Worm (Caenorhabditis elegans) whole organism, L1 larva: ENCODE data around the gene F54C9.7.

ENCODE experiments used
- C16A3.4 ChIP-seq: fragments of 150-350 bp; optimal IDR thresholded peaks from 2 replicates; lab custom pipeline; 2014; ENCODE audit warnings: missing biosample characterization, missing genetic modification characterization
- C34B4.2 ChIP-seq: sonication (generic microtip); optimal IDR thresholded peaks from 2 replicates; lab custom pipeline; 2017; ENCODE audit warnings: mild to moderate bottlenecking, missing genetic modification characterization, missing compliant biosample characterization
- Y116A8C.19 ChIP-seq: sonication (generic microtip); optimal IDR thresholded peaks from 2 replicates; lab custom pipeline; 2016; ENCODE audit warnings: missing compliant biosample characterization, missing genetic modification characterization, borderline replicate concordance
- alr-1 ChIP-seq: fragments of 200-800 bp; sonication (Bioruptor generic); optimal IDR thresholded peaks from 2 replicates; lab custom pipeline; 2018; ENCODE audit warnings: borderline replicate concordance, mild to moderate bottlenecking, missing genetic modification characterization, missing compliant biosample characterization
- blmp-1 ChIP-seq: fragments of 150-350 bp; optimal IDR thresholded peaks from 2 replicates; lab custom pipeline; 2014; ENCODE audit warnings: missing biosample characterization, missing genetic modification characterization
- ceh-8 ChIP-seq: fragments of 200-800 bp; sonication (Bioruptor generic); optimal IDR thresholded peaks from 2 replicates; lab custom pipeline; 2018; ENCODE audit warnings: mild to moderate bottlenecking, missing genetic modification characterization, moderate library complexity, missing compliant biosample characterization
- ceh-88 ChIP-seq: fragments of 200-800 bp; sonication (Bioruptor generic); IDR thresholded peaks from 2 replicates; pipeline ENCODE4 v1.3.6; 2022; ENCODE audit warnings: missing genetic modification characterization, missing compliant biosample characterization
- ces-1 ChIP-seq: fragments of 150-350 bp; optimal IDR thresholded peaks from 2 replicates; lab custom pipeline; 2014; ENCODE audit warnings: missing biosample characterization, missing genetic modification reagents, missing genetic modification characterization
- dpl-1 ChIP-seq, 3 experiments: fragments of 150-350 bp in 2 of 3; sonication (generic microtip) in 1 of 3; optimal IDR thresholded peaks; 2 replicates each; lab custom pipeline; 2014 to 2017; ENCODE audit warnings: missing biosample characterization in 3 of 3, missing genetic modification characterization in 3 of 3, missing genetic modification reagents in 3 of 3
- dsc-1 ChIP-seq: sonication (generic microtip); optimal IDR thresholded peaks from 2 replicates; lab custom pipeline; 2016; ENCODE audit warnings: mild to moderate bottlenecking, missing genetic modification characterization, missing compliant biosample characterization
- efl-1 ChIP-seq, 4 experiments: fragments of 150-350 bp; optimal IDR thresholded peaks in 3 of 4; peaks in 1 of 4; 1 replicate in 1 of 4; 2 replicates in 3 of 4; lab custom pipeline; 2014; ENCODE audit warnings: missing biosample characterization in 2 of 4, missing genetic modification characterization in 2 of 4, missing genetic modification reagents in 2 of 4
- elt-3 ChIP-seq, 6 experiments: fragments of 150-350 bp in 1 of 6; sonication (generic microtip); optimal IDR thresholded peaks; 2 replicates each; lab custom pipeline; 2017 to 2018; ENCODE audit warnings: missing biosample characterization in 6 of 6, missing genetic modification characterization in 6 of 6, inconsistent platforms in 1 of 6
- fkh-8 ChIP-seq: sonication (generic microtip); optimal IDR thresholded peaks from 2 replicates; lab custom pipeline; 2016; ENCODE audit warnings: mild to moderate bottlenecking, missing genetic modification characterization, missing compliant biosample characterization
- hlh-17 ChIP-seq: fragments of 200-800 bp; sonication (Bioruptor generic); optimal IDR thresholded peaks from 2 replicates; lab custom pipeline; 2018; ENCODE audit warnings: missing genetic modification characterization, mild to moderate bottlenecking, missing compliant biosample characterization, moderate library complexity, borderline replicate concordance
- hlh-4 ChIP-seq: sonication (generic microtip); optimal IDR thresholded peaks from 2 replicates; lab custom pipeline; 2016; ENCODE audit warnings: mild to moderate bottlenecking, missing genetic modification characterization, missing compliant biosample characterization
- irx-1 ChIP-seq: sonication (generic microtip); optimal IDR thresholded peaks from 2 replicates; lab custom pipeline; 2016; ENCODE audit warnings: missing genetic modification characterization, missing compliant biosample characterization
- jun-1 ChIP-seq: fragments of 150-350 bp; optimal IDR thresholded peaks from 2 replicates; lab custom pipeline; 2014; ENCODE audit warnings: missing biosample characterization, missing genetic modification reagents, missing genetic modification characterization
- lin-14 ChIP-seq: fragments of 200-800 bp; sonication (Bioruptor generic); optimal IDR thresholded peaks from 2 replicates; lab custom pipeline; 2018; ENCODE audit warnings: mild to moderate bottlenecking, missing genetic modification characterization, moderate library complexity, missing compliant biosample characterization
- lin-15B ChIP-seq: fragments of 150-350 bp; sonication (generic microtip); optimal IDR thresholded peaks from 3 replicates; lab custom pipeline; 2014; ENCODE audit warnings: missing biosample characterization, missing genetic modification characterization
- lin-35 ChIP-seq, 2 experiments: fragments of 150-350 bp; optimal IDR thresholded peaks; 2 replicates each; lab custom pipeline; 2014; ENCODE audit warnings: missing biosample characterization in 2 of 2, missing genetic modification characterization in 2 of 2, missing genetic modification reagents in 2 of 2
- lsy-2 ChIP-seq, 2 experiments: fragments of 150-350 bp; optimal IDR thresholded peaks; 2 replicates each; lab custom pipeline; 2014; ENCODE audit warnings: missing biosample characterization in 2 of 2, missing genetic modification characterization in 2 of 2
- mab-9 ChIP-seq: fragments of 200-800 bp; sonication (Bioruptor generic); IDR thresholded peaks from 2 replicates; pipeline ENCODE4 v1.3.6; 2022; ENCODE audit warnings: missing genetic modification reagents, missing genetic modification characterization, missing compliant biosample characterization
- mep-1 ChIP-seq: fragments of 150-350 bp; optimal IDR thresholded peaks from 2 replicates; lab custom pipeline; 2014; ENCODE audit warnings: missing biosample characterization, missing genetic modification characterization
- nhr-12 ChIP-seq: sonication (generic microtip); optimal IDR thresholded peaks from 2 replicates; lab custom pipeline; 2017; ENCODE audit warnings: missing biosample characterization, missing genetic modification characterization
- nhr-19 ChIP-seq: fragments of 200-800 bp; sonication (Bioruptor generic); conservative IDR thresholded peaks from 2 replicates; pipeline ENCODE4 v1.3.6; 2022; ENCODE audit warnings: missing genetic modification characterization, missing compliant biosample characterization
- nhr-28 ChIP-seq: fragments of 150-350 bp; optimal IDR thresholded peaks from 2 replicates; lab custom pipeline; 2014; ENCODE audit warnings: missing biosample characterization, missing genetic modification characterization
- nhr-47 ChIP-seq: sonication (generic microtip); optimal IDR thresholded peaks from 2 replicates; lab custom pipeline; 2016; ENCODE audit warnings: mild to moderate bottlenecking, missing genetic modification characterization, moderate library complexity, missing compliant biosample characterization
- nhr-71 ChIP-seq: sonication (generic microtip); optimal IDR thresholded peaks from 2 replicates; lab custom pipeline; 2016; ENCODE audit warnings: mild to moderate bottlenecking, missing genetic modification characterization, moderate library complexity, missing compliant biosample characterization
- nhr-76 ChIP-seq: sonication (generic microtip); optimal IDR thresholded peaks from 2 replicates; lab custom pipeline; 2017; ENCODE audit warnings: missing biosample characterization, missing genetic modification characterization
- nhr-77 ChIP-seq: fragments of 150-350 bp; optimal IDR thresholded peaks from 2 replicates; lab custom pipeline; 2014; ENCODE audit warnings: missing biosample characterization, missing genetic modification characterization
- pax-3 ChIP-seq: fragments of 200-800 bp; sonication (Bioruptor generic); optimal IDR thresholded peaks from 2 replicates; lab custom pipeline; 2018; ENCODE audit warnings: mild to moderate bottlenecking, missing genetic modification characterization, moderate library complexity, missing compliant biosample characterization
- sptf-1 ChIP-seq: fragments of 150-350 bp; optimal IDR thresholded peaks from 2 replicates; lab custom pipeline; 2014; ENCODE audit warnings: missing biosample characterization, missing genetic modification characterization
- swsn-7 ChIP-seq: sonication (generic microtip); optimal IDR thresholded peaks from 2 replicates; lab custom pipeline; 2016; ENCODE audit warnings: missing genetic modification characterization, missing compliant biosample characterization
- unc-130 ChIP-seq: fragments of 150-350 bp; optimal IDR thresholded peaks from 2 replicates; lab custom pipeline; 2017; ENCODE audit warnings: missing biosample characterization, missing genetic modification characterization, inconsistent platforms
- unc-62 ChIP-seq: fragments of 150-350 bp; optimal IDR thresholded peaks from 2 replicates; lab custom pipeline; 2014; ENCODE audit warnings: missing biosample characterization, missing genetic modification reagents, missing genetic modification characterization
- unc-86 ChIP-seq: sonication (generic microtip); optimal IDR thresholded peaks from 2 replicates; lab custom pipeline; 2016; ENCODE audit warnings: missing genetic modification characterization, missing compliant biosample characterization
- xbp-1 ChIP-seq: sonication (generic microtip); optimal IDR thresholded peaks from 2 replicates; lab custom pipeline; 2016; ENCODE audit warnings: missing genetic modification characterization, missing compliant biosample characterization
- zag-1 ChIP-seq: fragments of 150-350 bp; optimal IDR thresholded peaks from 2 replicates; lab custom pipeline; 2014; ENCODE audit warnings: missing biosample characterization, missing genetic modification characterization
- ztf-4 ChIP-seq: fragments of 150-350 bp; optimal IDR thresholded peaks from 2 replicates; lab custom pipeline; 2014; ENCODE audit warnings: missing biosample characterization, missing genetic modification characterization

Gene F54C9.7

ce11 chrII:8589227-8589626 is 16.1 kb downstream of the F54C9.7 start:
- peak in 1 of 2 experiments; percentile 10 for TF ChIP-seq lin-35 (GFP tag; optimal IDR thresholded peaks at IDR 0.05; lab: Kevin White, UChicago)
- TF ChIP-seq xbp-1 (tag; lab: Kevin White, UChicago), result no peak
- no peak for TF ChIP-seq jun-1 (tag; lab: Kevin White, UChicago)
- peak; percentile 72 for TF ChIP-seq dsc-1
- TF ChIP-seq lsy-2 (tag; optimal IDR thresholded peaks at IDR 0.05; lab: Kevin White, UChicago), result peak in 1 of 2 experiments; percentile 16
- TF ChIP-seq lin-14, result peak; percentile 88
- TF ChIP-seq ceh-8 (GFP tag; lab: Kevin White, UChicago), result peak; percentile 77
- TF ChIP-seq nhr-28 (tag; lab: Kevin White, UChicago), result no peak
- TF ChIP-seq ces-1 (GFP tag; lab: Kevin White, UChicago), result peak; percentile 51
- peak; percentile 51 for TF ChIP-seq unc-86
- peak; percentile 57 for TF ChIP-seq nhr-71 (tag; lab: Kevin White, UChicago)
- peak; percentile 52 for TF ChIP-seq zag-1 (tag; lab: Kevin White, UChicago)
- TF ChIP-seq, all 84 proteins: peak for 9

- no peak for TF ChIP-seq ceh-88 (GFP tag; lab: Robert Waterston, UW)
- TF ChIP-seq, all 84 proteins: peak for 0
Measured at ce11 chrII:8590684-8591083, 17.5 kb downstream of the F54C9.7 start, which contains the start of gene aptf-4. aptf-4 (plus strand) TSS chrII:8590984.

ce11 chrII:8593840-8594625 is 20.9 kb downstream of the F54C9.7 start, which contains the start of gene aptf-3:
aptf-3 (plus strand) TSS chrII:8594190.
- no peak for TF ChIP-seq nhr-76 (tag; lab: Kevin White, UChicago)
- no peak for TF ChIP-seq nhr-47 (tag; lab: Kevin White, UChicago)
- TF ChIP-seq nhr-19, result no peak
- no peak for TF ChIP-seq pax-3 (tag; lab: Kevin White, UChicago)
- TF ChIP-seq unc-62 (GFP tag; lab: Kevin White, UChicago), result no peak
- TF ChIP-seq blmp-1 (tag; lab: Kevin White, UChicago), result no peak
- TF ChIP-seq hlh-4 (tag; lab: Kevin White, UChicago), result no peak
- no peak for TF ChIP-seq lin-15B
- TF ChIP-seq elt-3 (tag; optimal IDR thresholded peaks at IDR 0.05; lab: Kevin White, UChicago), result no peak
- TF ChIP-seq unc-130 (tag; lab: Kevin White, UChicago), result no peak
- TF ChIP-seq mep-1 (tag; lab: Kevin White, UChicago), result no peak
- no peak for TF ChIP-seq nhr-12
- no peak for TF ChIP-seq efl-1 (optimal IDR thresholded peaks at IDR 0.05; lab: Kevin White, UChicago)
- no peak for TF ChIP-seq efl-1 (GFP tag; optimal IDR thresholded peaks at IDR 0.05 in 1 of 2; lab: Kevin White, UChicago)
- no peak for TF ChIP-seq dsc-1
- no peak for TF ChIP-seq alr-1 (tag; lab: Kevin White, UChicago)
- TF ChIP-seq swsn-7 (tag; lab: Kevin White, UChicago), result no peak
- TF ChIP-seq mab-9, result no peak
- TF ChIP-seq irx-1 (tag; lab: Kevin White, UChicago), result no peak
- no peak for TF ChIP-seq fkh-8 (tag; lab: Kevin White, UChicago)
- TF ChIP-seq, all 84 proteins: peak for 0

ce11 chrII:8599214-8599613 is 26.1 kb downstream of the F54C9.7 start, which contains the start of gene F28C6.5:
F28C6.5 (plus strand) TSS chrII:8599514.
- TF ChIP-seq hlh-17 (GFP tag; lab: Kevin White, UChicago) (no peak), nhr-47 (tag; lab: Kevin White, UChicago) (no peak), lin-14 (no peak), blmp-1 (tag; lab: Kevin White, UChicago) (peak; percentile 26)

ce11 chrII:8600165-8600564 is 27.0 kb downstream of the F54C9.7 start, which contains the start of gene pigg-1:
pigg-1 (minus strand) TSS chrII:8600265.
- TF ChIP-seq nhr-71 (tag; lab: Kevin White, UChicago), result no peak
- TF ChIP-seq nhr-77 (tag; lab: Kevin White, UChicago), result no peak
- no peak for TF ChIP-seq fkh-8 (tag; lab: Kevin White, UChicago)
- TF ChIP-seq C16A3.4 (tag; lab: Kevin White, UChicago), result no peak
- no peak for TF ChIP-seq ztf-4 (tag; lab: Kevin White, UChicago)
- no peak for TF ChIP-seq irx-1 (tag; lab: Kevin White, UChicago)
- TF ChIP-seq sptf-1 (tag; lab: Kevin White, UChicago), result no peak
- no peak for TF ChIP-seq Y116A8C.19 (tag; lab: Kevin White, UChicago)
- TF ChIP-seq lin-15B, result no peak
- TF ChIP-seq blmp-1 (tag; lab: Kevin White, UChicago), result no peak
- TF ChIP-seq ceh-8 (GFP tag; lab: Kevin White, UChicago), result no peak
- TF ChIP-seq dpl-1 (GFP tag; optimal IDR thresholded peaks at IDR 0.05; lab: Kevin White, UChicago), result no peak
- no peak for TF ChIP-seq C34B4.2 (tag; lab: Kevin White, UChicago)
- TF ChIP-seq, all 84 proteins: peak for 0
